Fruit fly (Drosophila melanogaster): ENCODE results near the gene CG3473.

- no peak for TF ChIP-seq otp (GFP tag; IDR thresholded peaks at IDR 0.05)
- TF ChIP-seq CG13775 (GFP tag; optimal IDR thresholded peaks at IDR 0.05): no peak
- TF ChIP-seq br (optimal IDR thresholded peaks at IDR 0.05): no peak
- no peak for TF ChIP-seq Dll (GFP tag; IDR thresholded peaks at IDR 0.05; ENCODE audit: partially characterized antibody)
- TF ChIP-seq vnd (GFP tag; IDR thresholded peaks at IDR 0.05; ENCODE audit: partially characterized antibody): no peak
- TF ChIP-seq amos (GFP tag; IDR thresholded peaks at IDR 0.05; ENCODE audit: partially characterized antibody): no peak
- TF ChIP-seq CG8359 (GFP tag; optimal IDR thresholded peaks at IDR 0.05; ENCODE audit: borderline replicate concordance): no peak
- no peak for TF ChIP-seq grn (GFP tag; optimal IDR thresholded peaks at IDR 0.05)
Measured at dm6 chr2L:14549009-14549408, 14.5 kb downstream of the CG3473 start, which contains the start of gene CG4218.

Data from whole organism, embryonic.